Fruit fly (Drosophila melanogaster) whole organism, adult: ENCODE results near the gene CG14668.

Experiments
- CG11617 ChIP-seq: fragments of 200-800 bp; sonication (Bioruptor generic); optimal IDR thresholded peaks from 2 replicates; lab custom pipeline; 2017; ENCODE audit warnings: mild to moderate bottlenecking, missing biosample characterization, missing genetic modification reagents, missing genetic modification characterization
- CG12768 ChIP-seq: fragments of 200-800 bp; sonication (Bioruptor generic); optimal IDR thresholded peaks from 2 replicates; lab custom pipeline; 2017; ENCODE audit warnings: missing biosample characterization, missing genetic modification characterization, mild to moderate bottlenecking, moderate library complexity, missing genetic modification reagents
- CG14711 ChIP-seq: fragments of 200-800 bp; sonication (Bioruptor generic); optimal IDR thresholded peaks from 2 replicates; lab custom pipeline; 2018; ENCODE audit warnings: missing biosample characterization, mild to moderate bottlenecking, missing genetic modification characterization, moderate library complexity
- CG1620 ChIP-seq: fragments of 200-800 bp; sonication (Bioruptor generic); optimal IDR thresholded peaks from 2 replicates; lab custom pipeline; 2016; ENCODE audit warnings: missing biosample characterization, missing genetic modification characterization
- CG33017 ChIP-seq: fragments of 200-800 bp; sonication (Bioruptor generic); optimal IDR thresholded peaks from 2 replicates; lab custom pipeline; 2018; ENCODE audit warnings: missing biosample characterization, mild to moderate bottlenecking, missing genetic modification characterization, moderate library complexity
- CG5204 ChIP-seq: fragments of 200-800 bp; sonication (Bioruptor generic); optimal IDR thresholded peaks from 2 replicates; lab custom pipeline; 2016; ENCODE audit warnings: missing biosample characterization, missing genetic modification characterization
- CG7045 ChIP-seq: fragments of 200-800 bp; sonication (Bioruptor generic); optimal IDR thresholded peaks from 2 replicates; lab custom pipeline; 2017; ENCODE audit warnings: missing biosample characterization, mild to moderate bottlenecking, missing genetic modification characterization
- CG7101 ChIP-seq: fragments of 200-800 bp; sonication (Bioruptor generic); optimal IDR thresholded peaks from 2 replicates; lab custom pipeline; 2018; ENCODE audit warnings: missing biosample characterization, mild to moderate bottlenecking, missing genetic modification characterization, moderate library complexity
- Clk ChIP-seq: fragments of 200-800 bp; sonication (Bioruptor generic); optimal IDR thresholded peaks from 2 replicates; lab custom pipeline; 2017; ENCODE audit warnings: missing biosample characterization, missing genetic modification characterization
- Crg-1 ChIP-seq: fragments of 200-800 bp; sonication (Bioruptor generic); optimal IDR thresholded peaks from 2 replicates; lab custom pipeline; 2016; ENCODE audit warnings: missing biosample characterization, missing genetic modification characterization
- Hr96 ChIP-seq: fragments of 200-800 bp; sonication (Bioruptor generic); optimal IDR thresholded peaks from 2 replicates; lab custom pipeline; 2016; ENCODE audit warnings: missing biosample characterization, missing genetic modification characterization
- Mnt ChIP-seq: fragments of 200-800 bp; sonication (Bioruptor generic); optimal IDR thresholded peaks from 2 replicates; lab custom pipeline; 2016; ENCODE audit warnings: missing biosample characterization, mild to moderate bottlenecking, missing genetic modification characterization
- bab1 ChIP-seq: fragments of 200-800 bp; sonication (Bioruptor generic); optimal IDR thresholded peaks from 3 replicates; lab custom pipeline; 2019; ENCODE audit warnings: missing biosample characterization, mild to moderate bottlenecking, missing genetic modification characterization, moderate library complexity
- cic ChIP-seq: fragments of 200-800 bp; sonication (Bioruptor generic); optimal IDR thresholded peaks from 2 replicates; lab custom pipeline; 2017; ENCODE audit warnings: missing biosample characterization, mild to moderate bottlenecking, missing genetic modification characterization, moderate library complexity
- cnc ChIP-seq, 2 experiments: fragments of >200 bp; optimal IDR thresholded peaks; 2 replicates each; lab custom pipeline; 2017
- kay ChIP-seq: fragments of 200-800 bp; sonication (Bioruptor generic); peaks from one replicate; lab custom pipeline; 2016; ENCODE audit warnings: missing biosample characterization, missing genetic modification characterization, borderline replicate concordance
- ovo ChIP-seq: fragments of 200-800 bp; sonication (Bioruptor generic); optimal IDR thresholded peaks from 2 replicates; lab custom pipeline; 2016; ENCODE audit warnings: missing biosample characterization, missing genetic modification characterization
- pad ChIP-seq: fragments of 200-800 bp; sonication (Bioruptor generic); optimal IDR thresholded peaks from 3 replicates; lab custom pipeline; 2017; ENCODE audit warnings: missing biosample characterization, missing genetic modification characterization, mild to moderate bottlenecking, moderate library complexity, missing genetic modification reagents
- tj ChIP-seq: fragments of 200-800 bp; sonication (Bioruptor generic); optimal IDR thresholded peaks from 3 replicates; lab custom pipeline; 2017; ENCODE audit warnings: missing biosample characterization, mild to moderate bottlenecking, missing genetic modification characterization, moderate library complexity
- toe ChIP-seq: fragments of 200-800 bp; sonication (Bioruptor generic); optimal IDR thresholded peaks from 2 replicates; lab custom pipeline; 2016; ENCODE audit warnings: missing biosample characterization, missing genetic modification characterization

CG14668 gene

dm6 chr3R:5390095-5390663 is 2.7 kb upstream of the CG14668 start:
- TF ChIP-seq bab1 (no peak), cic (GFP tag; lab: Kevin White, UChicago) (no peak), CG14711 (tag; lab: Kevin White, UChicago) (no peak), Mnt (GFP tag; lab: Kevin White, UChicago) (no peak), toe (GFP tag; lab: Kevin White, UChicago) (no peak), Clk (no peak), CG7101 (tag; lab: Kevin White, UChicago) (no peak), kay (GFP tag; lab: Kevin White, UChicago) (no peak), CG12768 (GFP tag; lab: Kevin White, UChicago) (no peak), CG11617 (no peak), pad (GFP tag; lab: Kevin White, UChicago) (no peak), Hr96 (GFP tag; lab: Kevin White, UChicago) (no peak), CG1620 (GFP tag; lab: Kevin White, UChicago) (no peak), ovo (GFP tag; lab: Kevin White, UChicago) (no peak)

dm6 chr3R:5389435-5389834 is 2.0 kb upstream of the CG14668 start:
- TF ChIP-seq ovo (GFP tag; lab: Kevin White, UChicago): no peak

- TF ChIP-seq CG7101 (tag; lab: Kevin White, UChicago) (no peak), kay (GFP tag; lab: Kevin White, UChicago) (no peak), tj (no peak), Mnt (GFP tag; lab: Kevin White, UChicago) (no peak), CG11617 (no peak), CG7045 (no peak), pad (GFP tag; lab: Kevin White, UChicago) (no peak), bab1 (no peak), CG5204 (GFP tag; lab: Kevin White, UChicago) (no peak), cic (GFP tag; lab: Kevin White, UChicago) (no peak)
Observed at dm6 chr3R:5389034-5389433, 1.6 kb upstream of the CG14668 start.

- no peak for TF ChIP-seq CG12768 (GFP tag; lab: Kevin White, UChicago)
- TF ChIP-seq bab1: no peak
- TF ChIP-seq toe (GFP tag; lab: Kevin White, UChicago): no peak
- no peak for TF ChIP-seq pad (GFP tag; lab: Kevin White, UChicago)
Observed at dm6 chr3R:5387996-5388395, 532 bp upstream of the CG14668 start.

- TF ChIP-seq toe (GFP tag; lab: Kevin White, UChicago): no peak
Observed at dm6 chr3R:5385761-5386160, 1.7 kb downstream of the CG14668 start.

- TF ChIP-seq bab1 (no peak), CG7045 (no peak), Crg-1 (GFP tag; lab: Kevin White, UChicago) (no peak)
Observed at dm6 chr3R:5376612-5377011, 10.9 kb downstream of the CG14668 start, which contains the start of gene 7B2. TSS of gene 7B2 (plus strand) at chr3R:5376780.

DNA sequence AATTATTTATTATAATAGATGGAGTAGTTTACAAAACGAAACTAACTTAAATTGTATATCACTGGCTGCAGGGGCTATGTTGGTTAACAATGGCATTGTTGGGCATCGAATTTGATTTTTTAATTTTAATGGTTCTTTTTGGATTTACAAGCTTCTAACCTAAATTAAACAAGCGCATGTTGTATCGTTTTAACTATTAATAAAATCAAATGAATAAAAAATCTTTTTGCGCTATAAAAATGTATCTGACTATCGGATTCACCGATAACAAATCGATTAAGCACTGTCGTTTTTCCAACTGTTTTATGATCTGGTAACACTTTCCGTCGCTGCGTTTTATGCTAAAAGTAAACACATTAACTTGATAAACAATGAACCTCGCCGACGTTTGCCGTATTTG is 12.7 kb downstream of the CG14668 start, which contains the start of the genes hd and CG14667:
TSS of gene hd (minus strand) at position 243 of the 400 bp plus-strand sequence.
TSS of gene CG14667 (plus strand) at position 303 of the 400 bp plus-strand sequence.
- peak; percentile 14 for TF ChIP-seq Mnt (GFP tag; lab: Kevin White, UChicago)
- TF ChIP-seq CG7101 (tag; lab: Kevin White, UChicago): no peak
- TF ChIP-seq CG5204 (GFP tag; lab: Kevin White, UChicago): no peak
- no peak for TF ChIP-seq Hr96 (GFP tag; lab: Kevin White, UChicago)
- peak; percentile 50 for TF ChIP-seq toe (GFP tag; lab: Kevin White, UChicago)

dm6 chr3R:5371563-5371962 is 15.9 kb downstream of the CG14668 start, which contains the start of gene Polr2F:
TSS of gene Polr2F (plus strand) at chr3R:5371795.
- TF ChIP-seq Clk (peak; percentile 76), ovo (GFP tag; lab: Kevin White, UChicago) (peak; percentile 85), Hr96 (GFP tag; lab: Kevin White, UChicago) (peak; percentile 81), Mnt (GFP tag; lab: Kevin White, UChicago) (peak; percentile 97), Crg-1 (GFP tag; lab: Kevin White, UChicago) (peak; percentile 91), bab1 (peak; percentile 72), CG33017 (tag; lab: Kevin White, UChicago) (peak; percentile 57), CG7045 (peak; percentile 69), cnc (optimal IDR thresholded peaks at IDR 0.05; lab: Kevin White, UChicago) (no peak), CG1620 (GFP tag; lab: Kevin White, UChicago) (peak; percentile 93), toe (GFP tag; lab: Kevin White, UChicago) (peak; percentile 85), CG11617 (peak; percentile 66), CG14711 (tag; lab: Kevin White, UChicago) (peak; percentile 68), cic (GFP tag; lab: Kevin White, UChicago) (peak; percentile 67), CG7101 (tag; lab: Kevin White, UChicago) (peak; percentile 87), CG5204 (GFP tag; lab: Kevin White, UChicago) (peak; percentile 83), pad (GFP tag; lab: Kevin White, UChicago) (peak; percentile 80), kay (GFP tag; lab: Kevin White, UChicago) (no peak), tj (peak; percentile 50), CG12768 (GFP tag; lab: Kevin White, UChicago) (peak; percentile 81)
